Worm (Caenorhabditis elegans): ENCODE data around the gene gon-4.

Gene gon-4

ce11 chrIV:10197317-10197867 lies at the start of gene gon-4:
Gene gon-4 (plus strand): TSS chrIV:10197817.
- TF ChIP-seq alr-1 (tag; optimal IDR thresholded peaks at IDR 0.05) = no peak
- no peak for TF ChIP-seq ceh-16 (tag; optimal IDR thresholded peaks at IDR 0.05)
- TF ChIP-seq nhr-129 (tag; optimal IDR thresholded peaks at IDR 0.05) = no peak
- no peak for TF ChIP-seq ztf-1 (GFP tag; conservative IDR thresholded peaks at IDR 0.05)
- no peak for TF ChIP-seq mab-5 (tag; optimal IDR thresholded peaks at IDR 0.05)
- TF ChIP-seq elt-1 (tag; optimal IDR thresholded peaks at IDR 0.05) = no peak
- no peak for TF ChIP-seq lin-11 (tag; optimal IDR thresholded peaks at IDR 0.05)
- TF ChIP-seq ZK546.5 (tag; optimal IDR thresholded peaks at IDR 0.05) = no peak
- no peak for TF ChIP-seq mbf-1 (tag; optimal IDR thresholded peaks at IDR 0.05)
- no peak for TF ChIP-seq mdl-1 (tag; optimal IDR thresholded peaks at IDR 0.05)
- no peak for TF ChIP-seq sma-9 (GFP tag; optimal IDR thresholded peaks at IDR 0.05)
- TF ChIP-seq sma-9 (tag; optimal IDR thresholded peaks at IDR 0.05) = no peak
- no peak for TF ChIP-seq snpc-4 (tag; optimal IDR thresholded peaks at IDR 0.05)
- TF ChIP-seq peb-1 (tag; optimal IDR thresholded peaks at IDR 0.05) = no peak
- TF ChIP-seq lin-39 (tag; optimal IDR thresholded peaks at IDR 0.05) = no peak
- no peak for TF ChIP-seq R02D3.7 (tag; optimal IDR thresholded peaks at IDR 0.05)
- TF ChIP-seq Y55F3AM.14 (GFP tag; optimal IDR thresholded peaks at IDR 0.05) = no peak
- no peak for TF ChIP-seq ztf-11 (tag; optimal IDR thresholded peaks at IDR 0.05)

ce11 chrIV:10148938-10149337 lies 48.7 kb upstream of the gon-4 start, which contains the start of gene pigs-1:
Gene pigs-1 (minus strand): TSS chrIV:10149038.
- no peak for TF ChIP-seq nhr-12 (tag; optimal IDR thresholded peaks at IDR 0.05)
- TF ChIP-seq alr-1 (tag; optimal IDR thresholded peaks at IDR 0.05) = no peak
- TF ChIP-seq sem-4 (tag; optimal IDR thresholded peaks at IDR 0.05) = no peak
- no peak for TF ChIP-seq blmp-1 (tag; optimal IDR thresholded peaks at IDR 0.05; ENCODE audit: insufficient read depth)
- no peak for TF ChIP-seq nhr-21 (tag; optimal IDR thresholded peaks at IDR 0.05)
- no peak for TF ChIP-seq aly-2 (tag; optimal IDR thresholded peaks at IDR 0.05)
- no peak for TF ChIP-seq unc-39 (tag; optimal IDR thresholded peaks at IDR 0.05)
- TF ChIP-seq R02D3.7 (tag; optimal IDR thresholded peaks at IDR 0.05) = no peak
- no peak for TF ChIP-seq C34F6.9 (tag; optimal IDR thresholded peaks at IDR 0.05)
- no peak for TF ChIP-seq snpc-4 (tag; optimal IDR thresholded peaks at IDR 0.05)
- no peak for TF ChIP-seq lin-11 (tag; optimal IDR thresholded peaks at IDR 0.05)
- no peak for TF ChIP-seq ztf-1 (GFP tag; conservative IDR thresholded peaks at IDR 0.05)
- TF ChIP-seq egl-27 (tag; optimal IDR thresholded peaks at IDR 0.05) = no peak
- no peak for TF ChIP-seq nhr-23 (tag; optimal IDR thresholded peaks at IDR 0.05)
- no peak for TF ChIP-seq unc-62 (GFP tag; optimal IDR thresholded peaks at IDR 0.05)
- no peak for TF ChIP-seq peb-1 (tag; optimal IDR thresholded peaks at IDR 0.05)
- no peak for TF ChIP-seq ama-1 (optimal IDR thresholded peaks at IDR 0.05)
- no peak for TF ChIP-seq skn-1 (tag; optimal IDR thresholded peaks at IDR 0.05)
- TF ChIP-seq ceh-16 (tag; optimal IDR thresholded peaks at IDR 0.05) = no peak

ce11 chrIV:10150552-10151004 lies 47.0 kb upstream of the gon-4 start, which contains the start of gene tsp-12:
Gene tsp-12 (minus strand): TSS chrIV:10150602.
- TF ChIP-seq mbf-1 (tag; optimal IDR thresholded peaks at IDR 0.05) (no peak), F13H6.1 (tag; optimal IDR thresholded peaks at IDR 0.05) (peak; percentile 51), lin-13 (GFP tag; optimal IDR thresholded peaks at IDR 0.05) (peak; percentile 23), ztf-4 (tag; optimal IDR thresholded peaks at IDR 0.05) (no peak), mdl-1 (tag; optimal IDR thresholded peaks at IDR 0.05) (no peak), sma-3 (GFP tag; optimal IDR thresholded peaks at IDR 0.05) (no peak), elt-3 (tag; optimal IDR thresholded peaks at IDR 0.05) (no peak), dmd-4 (tag; optimal IDR thresholded peaks at IDR 0.05) (no peak), snpc-4 (tag; optimal IDR thresholded peaks at IDR 0.05) (no peak), C34F6.9 (tag; optimal IDR thresholded peaks at IDR 0.05) (peak; percentile 2), Y55F3AM.14 (GFP tag; optimal IDR thresholded peaks at IDR 0.05) (no peak), skn-1 (tag; optimal IDR thresholded peaks at IDR 0.05) (no peak)

ce11 chrIV:10151439-10151997 lies 46.1 kb upstream of the gon-4 start, which contains the start of gene copg-1:
Gene copg-1 (plus strand): TSS chrIV:10151947.
- TF ChIP-seq ceh-16 (tag; optimal IDR thresholded peaks at IDR 0.05) (no peak), nhr-11 (tag; optimal IDR thresholded peaks at IDR 0.05) (no peak), ztf-11 (tag; optimal IDR thresholded peaks at IDR 0.05) (no peak), mab-5 (tag; optimal IDR thresholded peaks at IDR 0.05) (no peak), nhr-25 (tag; optimal IDR thresholded peaks at IDR 0.05) (peak; percentile 35), egl-27 (tag; optimal IDR thresholded peaks at IDR 0.05) (no peak), snpc-4 (tag; optimal IDR thresholded peaks at IDR 0.05) (no peak), Y55F3AM.14 (GFP tag; optimal IDR thresholded peaks at IDR 0.05) (no peak), gmeb-1 (tag; optimal IDR thresholded peaks at IDR 0.05) (peak; percentile 58), unc-39 (tag; optimal IDR thresholded peaks at IDR 0.05) (no peak), unc-55 (GFP tag; optimal IDR thresholded peaks at IDR 0.05) (peak; percentile 73), R02D3.7 (tag; optimal IDR thresholded peaks at IDR 0.05) (no peak), fos-1 (tag; optimal IDR thresholded peaks at IDR 0.05) (peak; percentile 5), zag-1 (tag; optimal IDR thresholded peaks at IDR 0.05) (no peak), ceh-82 (tag; optimal IDR thresholded peaks at IDR 0.05) (no peak), aly-2 (tag; optimal IDR thresholded peaks at IDR 0.05) (no peak), ztf-4 (tag; optimal IDR thresholded peaks at IDR 0.05) (no peak), unc-62 (GFP tag; optimal IDR thresholded peaks at IDR 0.05) (no peak), alr-1 (tag; optimal IDR thresholded peaks at IDR 0.05) (no peak), lin-39 (tag; optimal IDR thresholded peaks at IDR 0.05) (no peak), crh-2 (tag; optimal IDR thresholded peaks at IDR 0.05) (peak; percentile 97), nhr-23 (tag; optimal IDR thresholded peaks at IDR 0.05) (no peak), peb-1 (tag; optimal IDR thresholded peaks at IDR 0.05) (no peak), ZK546.5 (tag; optimal IDR thresholded peaks at IDR 0.05) (no peak), C34F6.9 (tag; optimal IDR thresholded peaks at IDR 0.05) (peak; percentile 75), mdl-1 (tag; optimal IDR thresholded peaks at IDR 0.05) (no peak), sem-4 (tag; optimal IDR thresholded peaks at IDR 0.05) (no peak), sma-9 (GFP tag; optimal IDR thresholded peaks at IDR 0.05) (peak; percentile 69), sma-9 (tag; optimal IDR thresholded peaks at IDR 0.05) (no peak)
